Worm (Caenorhabditis elegans) whole organism, L3 larva: ENCODE results near the gene bud-13.

Experiments
- nhr-237 ChIP-seq: fragments of 150-350 bp; optimal IDR thresholded peaks from 2 replicates; lab custom pipeline; 2014; ENCODE audit warnings: missing biosample characterization, missing genetic modification characterization
- pha-4 ChIP-seq: fragments of 150-350 bp; optimal IDR thresholded peaks from 2 replicates; lab custom pipeline; 2014; ENCODE audit warnings: missing biosample characterization, missing genetic modification reagents, missing genetic modification characterization

DNA sequence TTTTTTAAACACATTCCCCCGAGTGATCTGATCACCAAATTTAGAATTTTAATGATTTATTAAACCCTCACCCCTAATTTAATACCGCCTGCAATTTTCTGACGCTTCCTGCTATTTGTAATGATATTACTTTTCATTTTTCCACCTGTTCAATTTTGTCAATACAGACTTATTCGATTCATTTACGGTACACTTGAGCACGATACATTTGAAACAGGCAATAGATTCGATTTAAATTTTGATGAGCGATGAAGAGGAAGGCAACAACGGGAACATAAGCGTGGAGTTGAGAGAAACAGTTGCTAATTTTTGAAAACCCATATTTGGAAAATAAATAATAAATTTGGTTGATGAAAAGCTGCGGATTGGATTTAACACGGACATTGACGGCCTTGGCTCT, 37.1 kb upstream of the bud-13 start:
- TF ChIP-seq nhr-237: no peak
- TF ChIP-seq pha-4 (tag; lab: Kevin White, UChicago): no peak
